Fruit fly (Drosophila melanogaster): Measurements from ENCODE around the gene mtm.
A peak's percentile ranks its signal among the peaks of the same experiment; 100 is the strongest.

mtm gene

dm6 chr2L:6062382-6063082 is 25.7 kb upstream of the mtm start, which contains the start of the genes ND-51 and CG13994 (continued):
- TF ChIP-seq CG17829 (tag; optimal IDR thresholded peaks at IDR 0.05): peak; percentile 88
- peak; percentile 93 for TF ChIP-seq lilli (GFP tag; optimal IDR thresholded peaks at IDR 0.05)
- peak; percentile 34 for TF ChIP-seq kah (GFP tag; optimal IDR thresholded peaks at IDR 0.05)
- peak; percentile 81 for TF ChIP-seq ken (GFP tag; IDR thresholded peaks at IDR 0.05)
- peak; percentile 9; the same call in 1 of the 3 replicates for TF ChIP-seq gce (GFP tag; IDR thresholded peaks at IDR 0.05)
- TF ChIP-seq Dek (tag; optimal IDR thresholded peaks at IDR 0.05): peak; percentile 71
- TF ChIP-seq run (tag; optimal IDR thresholded peaks at IDR 0.05): peak; percentile 58
- no peak for TF ChIP-seq Dip2 (GFP tag; IDR thresholded peaks at IDR 0.05)
- peak; percentile 78 for TF ChIP-seq CG13894 (tag; optimal IDR thresholded peaks at IDR 0.05)
- peak; percentile 89 for TF ChIP-seq slbo (GFP tag; IDR thresholded peaks at IDR 0.05)
- peak; percentile 57 for TF ChIP-seq Lhr (GFP tag; optimal IDR thresholded peaks at IDR 0.05)
- TF ChIP-seq tna (GFP tag; IDR thresholded peaks at IDR 0.05; ENCODE audit: partially characterized antibody): no peak
- TF ChIP-seq dysf (GFP tag; IDR thresholded peaks at IDR 0.05): peak; percentile 84
- no peak for TF ChIP-seq jing (GFP tag; optimal IDR thresholded peaks at IDR 0.05)
- TF ChIP-seq slou (GFP tag; optimal IDR thresholded peaks at IDR 0.05): peak; percentile 84
- TF ChIP-seq onecut (GFP tag; IDR thresholded peaks at IDR 0.05): peak; percentile 41; the same call in 1 of the 2 replicates
- no peak for TF ChIP-seq Opbp (GFP tag; IDR thresholded peaks at IDR 0.05; ENCODE audit: partially characterized antibody)
- 0 out of 2 replicates have a peak, but pooled peaks have one; percentile 54 for TF ChIP-seq Poxn (GFP tag; IDR thresholded peaks at IDR 0.05)
- peak; percentile 82 for TF ChIP-seq CG17359 (tag; optimal IDR thresholded peaks at IDR 0.05)
- TF ChIP-seq CG30403 (GFP tag; optimal IDR thresholded peaks at IDR 0.05): peak; percentile 87
- TF ChIP-seq CG18599 (GFP tag; optimal IDR thresholded peaks at IDR 0.05): peak; percentile 86
- no peak for TF ChIP-seq sc (optimal IDR thresholded peaks at IDR 0.05)
- TF ChIP-seq sc (GFP tag; optimal IDR thresholded peaks at IDR 0.05): peak; percentile 1
- TF ChIP-seq CG12155 (GFP tag; optimal IDR thresholded peaks at IDR 0.05): peak; percentile 81
- TF ChIP-seq Taf1 (GFP tag; IDR thresholded peaks at IDR 0.05): peak; percentile 57; the same call in 1 of the 2 replicates
- peak; percentile 86 for TF ChIP-seq ci (GFP tag; IDR thresholded peaks at IDR 0.05)
- TF ChIP-seq sens-2 (GFP tag; IDR thresholded peaks at IDR 0.05): peak; percentile 65
- peak; percentile 83 for TF ChIP-seq Sox102F (GFP tag; optimal IDR thresholded peaks at IDR 0.05)
- 0 out of 2 replicates have a peak, but pooled peaks have one; percentile 9 for TF ChIP-seq bbx (GFP tag; IDR thresholded peaks at IDR 0.05; ENCODE audit: partially characterized antibody)
- TF ChIP-seq amos (GFP tag; IDR thresholded peaks at IDR 0.05; ENCODE audit: partially characterized antibody): no peak
- TF ChIP-seq btn (GFP tag; optimal IDR thresholded peaks at IDR 0.05): peak; percentile 58
- TF ChIP-seq Dfd (GFP tag; optimal IDR thresholded peaks at IDR 0.05): no peak
- TF ChIP-seq CG3838 (GFP tag; optimal IDR thresholded peaks at IDR 0.05): peak; percentile 70
- peak; percentile 17 for TF ChIP-seq psq (GFP tag; optimal IDR thresholded peaks at IDR 0.05)
- peak; percentile 87 for TF ChIP-seq zfh1 (GFP tag; IDR thresholded peaks at IDR 0.05)
- TF ChIP-seq CG2712 (tag; optimal IDR thresholded peaks at IDR 0.05): peak; percentile 89
- peak; percentile 39 for TF ChIP-seq CG3407 (GFP tag; optimal IDR thresholded peaks at IDR 0.05)
- peak; percentile 84 for TF ChIP-seq CG15514 (GFP tag; optimal IDR thresholded peaks at IDR 0.05)
- peak; percentile 85 for TF ChIP-seq CG12299 (tag; optimal IDR thresholded peaks at IDR 0.05)
- TF ChIP-seq al (GFP tag; IDR thresholded peaks at IDR 0.05): peak; percentile 66
- TF ChIP-seq emc (GFP tag; optimal IDR thresholded peaks at IDR 0.05): peak; percentile 60
- peak; percentile 44 for TF ChIP-seq en (GFP tag; optimal IDR thresholded peaks at IDR 0.05)
- peak; percentile 62 for TF ChIP-seq Hmx (GFP tag; optimal IDR thresholded peaks at IDR 0.05)
- TF ChIP-seq Six4 (GFP tag; optimal IDR thresholded peaks at IDR 0.05): peak; percentile 78
- TF ChIP-seq CG6813 (GFP tag; optimal IDR thresholded peaks at IDR 0.05): peak; percentile 47
- TF ChIP-seq CG11398 (GFP tag; optimal IDR thresholded peaks at IDR 0.05): peak; percentile 75
- peak; percentile 42 for TF ChIP-seq CG5180 (GFP tag; optimal IDR thresholded peaks at IDR 0.05)
- TF ChIP-seq jigr1 (GFP tag; IDR thresholded peaks at IDR 0.05): peak; percentile 34; the same call in 1 of the 3 replicates
- no peak for TF ChIP-seq fd64A (GFP tag; optimal IDR thresholded peaks at IDR 0.05)

Measured in whole organism, embryonic.